Worm (Caenorhabditis elegans) whole organism, L4 larva: ENCODE results near the gene C02B8.3.

Experiments
- F26F4.8 ChIP-seq: fragments of 200-800 bp; sonication (Bioruptor generic); conservative IDR thresholded peaks from 2 replicates; pipeline ENCODE4 v1.3.6; 2022; ENCODE audit warnings: missing genetic modification characterization, missing compliant biosample characterization
- F37D6.2 ChIP-seq: sonication (generic microtip); optimal IDR thresholded peaks from 2 replicates; lab custom pipeline; 2016; ENCODE audit warnings: mild to moderate bottlenecking, missing genetic modification characterization, missing compliant biosample characterization
- T26A8.4 ChIP-seq: fragments of 200-800 bp; sonication (Bioruptor generic); IDR thresholded peaks from 2 replicates; pipeline ENCODE4 v1.3.6; 2022; ENCODE audit warnings: missing genetic modification characterization, missing compliant biosample characterization
- ZK337.2 ChIP-seq: fragments of 200-800 bp; sonication (Bioruptor generic); IDR thresholded peaks from 2 replicates; pipeline ENCODE4 v1.3.6; 2022; ENCODE audit warnings: missing genetic modification reagents, missing genetic modification characterization, missing compliant biosample characterization
- ZK546.5 ChIP-seq, 2 experiments: sonication (generic microtip); optimal IDR thresholded peaks; 2 replicates each; lab custom pipeline; 2017; ENCODE audit warnings: missing biosample characterization in 2 of 2, missing genetic modification characterization in 2 of 2
- arid-1 ChIP-seq: fragments of 200-800 bp; sonication (Bioruptor generic); conservative IDR thresholded peaks from 2 replicates; pipeline ENCODE4 v1.3.6; 2022; ENCODE audit warnings: missing genetic modification reagents, missing genetic modification characterization, missing compliant biosample characterization
- ceh-28 ChIP-seq: fragments of 150-350 bp; optimal IDR thresholded peaks from 2 replicates; lab custom pipeline; 2014; ENCODE audit warnings: missing biosample characterization, missing genetic modification reagents, missing genetic modification characterization
- ceh-32 ChIP-seq: sonication (generic microtip); optimal IDR thresholded peaks from 2 replicates; lab custom pipeline; 2016; ENCODE audit warnings: mild to moderate bottlenecking, missing genetic modification characterization, missing compliant biosample characterization; ENCODE audit not compliant: poor library complexity
- ceh-44 ChIP-seq: fragments of 200-800 bp; sonication (Bioruptor generic); IDR thresholded peaks from 2 replicates; pipeline ENCODE4 v1.3.6; 2022; ENCODE audit warnings: missing genetic modification reagents, missing genetic modification characterization, missing compliant biosample characterization
- ceh-82 ChIP-seq: sonication (generic microtip); optimal IDR thresholded peaks from 2 replicates; lab custom pipeline; 2017; ENCODE audit warnings: missing biosample characterization, missing genetic modification characterization
- ctbp-1 ChIP-seq: fragments of 200-800 bp; sonication (Bioruptor generic); IDR thresholded peaks from 2 replicates; pipeline ENCODE4 v1.3.6; 2022; ENCODE audit warnings: missing genetic modification reagents, missing genetic modification characterization, missing compliant biosample characterization
- daf-16 ChIP-seq, 3 experiments: sonication (generic microtip); optimal IDR thresholded peaks; 2 replicates each; lab custom pipeline; 2016 to 2017; ENCODE audit warnings: missing genetic modification characterization in 3 of 3, missing genetic modification reagents in 3 of 3, mild to moderate bottlenecking in 2 of 3, missing compliant biosample characterization in 2 of 3, missing biosample characterization in 1 of 3, moderate library complexity in 1 of 3
- daf-19 ChIP-seq: fragments of 200-800 bp; sonication (Bioruptor generic); conservative IDR thresholded peaks from 2 replicates; pipeline ENCODE4 v1.3.6; 2022; ENCODE audit warnings: missing genetic modification characterization, missing compliant biosample characterization
- dmd-6 ChIP-seq: fragments of 200-800 bp; sonication (Bioruptor generic); IDR thresholded peaks from 2 replicates; pipeline ENCODE4 v1.3.6; 2022; ENCODE audit warnings: missing genetic modification reagents, missing genetic modification characterization, missing compliant biosample characterization
- dve-1 ChIP-seq: sonication (generic microtip); optimal IDR thresholded peaks from 2 replicates; lab custom pipeline; 2017; ENCODE audit warnings: antibody characterized with exemption, mild to moderate bottlenecking, missing genetic modification characterization, missing compliant biosample characterization; ENCODE audit not compliant: insufficient read depth
- egl-43 ChIP-seq: fragments of 200-800 bp; sonication (Bioruptor generic); IDR thresholded peaks from 2 replicates; pipeline ENCODE4 v1.3.6; 2022; ENCODE audit warnings: missing genetic modification reagents, missing genetic modification characterization, missing compliant biosample characterization
- fkh-10 ChIP-seq: fragments of 150-350 bp; optimal IDR thresholded peaks from 2 replicates; lab custom pipeline; 2014; ENCODE audit warnings: missing biosample characterization, missing genetic modification reagents, missing genetic modification characterization
- gei-8 ChIP-seq: fragments of 200-800 bp; sonication (Bioruptor generic); optimal IDR thresholded peaks from 2 replicates; lab custom pipeline; 2018; ENCODE audit warnings: mild to moderate bottlenecking, missing genetic modification characterization, missing compliant biosample characterization
- hif-1 ChIP-seq, 2 experiments: sonication (generic microtip); optimal IDR thresholded peaks; 2 replicates each; lab custom pipeline; 2016 to 2017; ENCODE audit warnings: missing compliant biosample characterization in 2 of 2, missing genetic modification characterization in 2 of 2, missing genetic modification reagents in 2 of 2, missing genotype in 2 of 2, mild to moderate bottlenecking in 1 of 2
- hlh-11 ChIP-seq: fragments of 200-800 bp; sonication (Bioruptor generic); optimal IDR thresholded peaks from 2 replicates; lab custom pipeline; 2018; ENCODE audit warnings: mild to moderate bottlenecking, missing genetic modification characterization, missing compliant biosample characterization
- hlh-30 ChIP-seq: sonication (generic microtip); optimal IDR thresholded peaks from 2 replicates; lab custom pipeline; 2017; ENCODE audit warnings: antibody characterized with exemption, mild to moderate bottlenecking, missing genetic modification characterization, missing compliant biosample characterization; ENCODE audit not compliant: insufficient read depth
- hmg-1.1 ChIP-seq: fragments of 200-800 bp; sonication (Bioruptor generic); IDR thresholded peaks from 2 replicates; pipeline ENCODE4 v1.3.6; 2022; ENCODE audit warnings: missing genetic modification reagents, missing genetic modification characterization, missing compliant biosample characterization
- lin-13 ChIP-seq: fragments of 150-350 bp; optimal IDR thresholded peaks from 2 replicates; lab custom pipeline; 2014; ENCODE audit warnings: missing biosample characterization, missing genetic modification reagents, missing genetic modification characterization
- lin-15B ChIP-seq: fragments of 150-350 bp; sonication (generic microtip); optimal IDR thresholded peaks from 3 replicates; lab custom pipeline; 2014; ENCODE audit warnings: missing biosample characterization, missing genetic modification characterization
- lir-3 ChIP-seq: sonication (generic microtip); optimal IDR thresholded peaks from 2 replicates; lab custom pipeline; 2016; ENCODE audit warnings: mild to moderate bottlenecking, missing genetic modification characterization, missing compliant biosample characterization
- lsy-2 ChIP-seq, 2 experiments: fragments of 150-350 bp in 1 of 2; sonication (generic microtip) in 1 of 2; optimal IDR thresholded peaks; 2 replicates each; lab custom pipeline; 2014 to 2017; ENCODE audit warnings: missing biosample characterization in 2 of 2, missing genetic modification characterization in 2 of 2
- mdl-1 ChIP-seq, 2 experiments: fragments of 150-350 bp in 1 of 2; sonication (generic microtip) in 1 of 2; optimal IDR thresholded peaks; 2 replicates each; lab custom pipeline; 2014 to 2017; ENCODE audit warnings: missing biosample characterization in 2 of 2, missing genetic modification characterization in 2 of 2
- mdt-29 ChIP-seq: fragments of 200-800 bp; sonication (Bioruptor generic); IDR thresholded peaks from 2 replicates; pipeline ENCODE4 v1.3.6; 2022; ENCODE audit warnings: missing genetic modification reagents, missing genetic modification characterization, missing compliant biosample characterization
- mep-1 ChIP-seq: fragments of 150-350 bp; sonication (generic microtip); optimal IDR thresholded peaks from 3 replicates; lab custom pipeline; 2014; ENCODE audit warnings: missing biosample characterization, missing genetic modification characterization
- mes-2 ChIP-seq: sonication (generic microtip); optimal IDR thresholded peaks from 2 replicates; lab custom pipeline; 2016; ENCODE audit warnings: missing genotype, mild to moderate bottlenecking, missing genetic modification characterization, missing compliant biosample characterization; ENCODE audit not compliant: poor library complexity, severe bottlenecking
- nhr-111 ChIP-seq: fragments of 200-800 bp; sonication (Bioruptor generic); optimal IDR thresholded peaks from 2 replicates; lab custom pipeline; 2018; ENCODE audit warnings: mild to moderate bottlenecking, missing genetic modification characterization, missing compliant biosample characterization
- nhr-25 ChIP-seq: sonication (generic microtip); optimal IDR thresholded peaks from 2 replicates; lab custom pipeline; 2017; ENCODE audit warnings: missing genetic modification characterization, mild to moderate bottlenecking, missing compliant biosample characterization, antibody characterized with exemption, moderate library complexity, borderline replicate concordance; ENCODE audit not compliant: insufficient read depth
- nhr-48 ChIP-seq: sonication (generic microtip); optimal IDR thresholded peaks from 2 replicates; lab custom pipeline; 2016; ENCODE audit warnings: mild to moderate bottlenecking, missing genetic modification characterization, missing compliant biosample characterization
- nhr-77 ChIP-seq: fragments of 150-350 bp; optimal IDR thresholded peaks from 2 replicates; lab custom pipeline; 2014; ENCODE audit warnings: missing biosample characterization, missing genetic modification characterization
- php-3 ChIP-seq: fragments of 200-800 bp; sonication (Bioruptor generic); IDR thresholded peaks from 2 replicates; pipeline ENCODE4 v1.3.6; 2022; ENCODE audit warnings: missing genetic modification reagents, missing genetic modification characterization, missing compliant biosample characterization
- rbr-2 ChIP-seq: sonication (generic microtip); optimal IDR thresholded peaks from 2 replicates; lab custom pipeline; 2016; ENCODE audit warnings: missing genotype, missing genetic modification characterization, missing compliant biosample characterization
- saeg-2 ChIP-seq: fragments of 200-800 bp; sonication (Bioruptor generic); IDR thresholded peaks from 2 replicates; pipeline ENCODE4 v1.3.6; 2022; ENCODE audit warnings: missing genetic modification reagents, missing genetic modification characterization, missing compliant biosample characterization
- sdz-12 ChIP-seq: fragments of 200-800 bp; sonication (Bioruptor generic); optimal IDR thresholded peaks from 2 replicates; lab custom pipeline; 2018; ENCODE audit warnings: mild to moderate bottlenecking, missing genetic modification characterization, missing compliant biosample characterization
- set-16 ChIP-seq: fragments of 200-800 bp; sonication (Bioruptor generic); IDR thresholded peaks from 2 replicates; pipeline ENCODE4 v1.3.6; 2022; ENCODE audit warnings: missing genetic modification reagents, missing genetic modification characterization, missing compliant biosample characterization
- spr-1 ChIP-seq: sonication (generic microtip); optimal IDR thresholded peaks from 2 replicates; lab custom pipeline; 2016; ENCODE audit warnings: mild to moderate bottlenecking, missing genetic modification characterization, missing compliant biosample characterization
- tra-1 ChIP-seq: fragments of 200-800 bp; sonication (Bioruptor generic); IDR thresholded peaks from 2 replicates; pipeline ENCODE4 v1.3.6; 2022; ENCODE audit warnings: missing genetic modification reagents, missing genetic modification characterization, missing compliant biosample characterization
- unc-62 ChIP-seq, 3 experiments: fragments of 150-350 bp in 1 of 3; sonication (generic microtip); optimal IDR thresholded peaks in 2 of 3; peaks in 1 of 3; 1 replicate in 1 of 3; 2 replicates in 2 of 3; lab custom pipeline; 2014 to 2017; ENCODE audit warnings: missing biosample characterization in 3 of 3, missing genetic modification characterization in 3 of 3, missing genetic modification reagents in 3 of 3, missing genotype in 1 of 3
- vab-7 ChIP-seq: fragments of 200-800 bp; sonication (Bioruptor generic); IDR thresholded peaks from 2 replicates; pipeline ENCODE4 v1.3.6; 2022; ENCODE audit warnings: missing genetic modification reagents, missing genetic modification characterization, missing compliant biosample characterization
- zfp-3 ChIP-seq: fragments of 200-800 bp; sonication (Bioruptor generic); conservative IDR thresholded peaks from 2 replicates; pipeline ENCODE4 v1.3.6; 2022; ENCODE audit warnings: missing genetic modification reagents, missing genetic modification characterization, missing compliant biosample characterization

C02B8.3 gene

ce11 chrX:8160016-8160415 lies 20.8 kb downstream of the C02B8.3 start:
- TF ChIP-seq lsy-2 (tag; optimal IDR thresholded peaks at IDR 0.05; lab: Kevin White, UChicago) (no peak), rbr-2 (tag; lab: Kevin White, UChicago) (peak; percentile 29), zfp-3 (GFP tag; lab: Robert Waterston, UW) (no peak), lin-13 (GFP tag; lab: Kevin White, UChicago) (no peak), mep-1 (tag; lab: Kevin White, UChicago) (peak; percentile 55), tra-1 (GFP tag; lab: Robert Waterston, UW) (no peak), ceh-28 (no peak), mes-2 (tag; lab: Kevin White, UChicago) (peak; percentile 51), daf-16 (GFP tag; optimal IDR thresholded peaks at IDR 0.05; lab: Kevin White, UChicago) (no peak), daf-16 (tag; optimal IDR thresholded peaks at IDR 0.05; lab: Kevin White, UChicago) (peak; percentile 39), mdt-29 (no peak), nhr-111 (GFP tag; lab: Kevin White, UChicago) (no peak), F26F4.8 (GFP tag; lab: Robert Waterston, UW) (no peak), hlh-30 (tag; lab: Kevin White, UChicago) (peak; percentile 27), ZK337.2 (no peak), arid-1 (GFP tag; lab: Robert Waterston, UW) (no peak), nhr-48 (tag; lab: Kevin White, UChicago) (no peak), hlh-11 (tag; lab: Kevin White, UChicago) (peak; percentile 1), lin-15B (no peak), fkh-10 (GFP tag; lab: Kevin White, UChicago) (no peak), dve-1 (tag; lab: Kevin White, UChicago) (peak; percentile 57), gei-8 (GFP tag; lab: Kevin White, UChicago) (no peak), mdl-1 (tag; optimal IDR thresholded peaks at IDR 0.05; lab: Kevin White, UChicago) (peak in 1 of 2 experiments; percentile 50), nhr-77 (no peak)

- peak in 1 of 2 experiments; percentile 98 for TF ChIP-seq unc-62 (GFP tag; optimal IDR thresholded peaks at IDR 0.05 in 1 of 2; lab: Kevin White, UChicago)
- TF ChIP-seq unc-62 (tag; optimal IDR thresholded peaks at IDR 0.05; lab: Kevin White, UChicago), result no peak
- TF ChIP-seq nhr-25 (tag; lab: Kevin White, UChicago), result no peak
Measured at ce11 chrX:8162793-8163192, 23.5 kb downstream of the C02B8.3 start, which contains the start of gene F22F1.3. Gene F22F1.3 (minus strand): TSS chrX:8163073.

- no peak for TF ChIP-seq lin-15B
- peak; percentile 24 for TF ChIP-seq spr-1 (tag; lab: Kevin White, UChicago)
- peak; percentile 33; the same call in 1 of the 2 replicates for TF ChIP-seq php-3
- peak in 1 of 2 experiments; percentile 40 for TF ChIP-seq hif-1 (tag; optimal IDR thresholded peaks at IDR 0.05; lab: Kevin White, UChicago)
- no peak for TF ChIP-seq sdz-12
- TF ChIP-seq ceh-82 (tag; lab: Kevin White, UChicago), result no peak
- 0 out of 2 replicates have a peak, but pooled peaks have one; percentile 18 for TF ChIP-seq dmd-6 (GFP tag; lab: Robert Waterston, UW)
- peak; percentile 87 for TF ChIP-seq egl-43
- TF ChIP-seq vab-7, result peak; percentile 55; the same call in 1 of the 2 replicates
- TF ChIP-seq T26A8.4 (GFP tag; lab: Robert Waterston, UW), result peak; percentile 35; the same call in 1 of the 2 replicates
- no peak for TF ChIP-seq ceh-32 (tag; lab: Kevin White, UChicago)
- TF ChIP-seq lir-3, result peak; percentile 4
- peak; percentile 79 for TF ChIP-seq hmg-1.1 (GFP tag; lab: Robert Waterston, UW)
- 0 out of 2 replicates have a peak, but pooled peaks have one; percentile 26 for TF ChIP-seq saeg-2
- TF ChIP-seq fkh-10 (GFP tag; lab: Kevin White, UChicago), result peak; percentile 25
- TF ChIP-seq set-16 (GFP tag; lab: Robert Waterston, UW), result peak; percentile 99
- peak; percentile 74 for TF ChIP-seq mep-1 (tag; lab: Kevin White, UChicago)
- peak; percentile 45 for TF ChIP-seq hlh-30 (tag; lab: Kevin White, UChicago)
- peak; percentile 82 for TF ChIP-seq rbr-2 (tag; lab: Kevin White, UChicago)
- TF ChIP-seq ctbp-1 (GFP tag; lab: Robert Waterston, UW), result peak; percentile 74
- no peak for TF ChIP-seq F26F4.8 (GFP tag; lab: Robert Waterston, UW)
- TF ChIP-seq hlh-11 (tag; lab: Kevin White, UChicago), result peak; percentile 22
- TF ChIP-seq ceh-44, result 0 out of 2 replicates have a peak, but pooled peaks have one; percentile 15
- TF ChIP-seq F37D6.2 (tag; lab: Kevin White, UChicago), result peak; percentile 91
- TF ChIP-seq daf-19 (GFP tag; lab: Robert Waterston, UW), result no peak
- no peak for TF ChIP-seq ZK546.5 (tag; optimal IDR thresholded peaks at IDR 0.05; lab: Kevin White, UChicago)
Measured at ce11 chrX:8163555-8163954, 24.3 kb downstream of the C02B8.3 start.
